Worm (Caenorhabditis elegans) whole organism, early embryonic: ENCODE measurements around the gene Y55D5A.4.

Experiments
- B0310.2 ChIP-seq: sonication (generic microtip); optimal IDR thresholded peaks from 2 replicates; lab custom pipeline; 2016; ENCODE audit warnings: mild to moderate bottlenecking, missing genetic modification characterization, missing compliant biosample characterization
- F13C5.2 ChIP-seq: sonication (generic microtip); optimal IDR thresholded peaks from 2 replicates; lab custom pipeline; 2017; ENCODE audit warnings: mild to moderate bottlenecking, missing genetic modification characterization, inconsistent platforms, missing compliant biosample characterization
- aly-1 ChIP-seq: sonication (generic microtip); optimal IDR thresholded peaks from 2 replicates; lab custom pipeline; 2016; ENCODE audit warnings: missing genetic modification characterization, missing compliant biosample characterization
- ama-1 ChIP-seq: fragments of 150-350 bp; optimal IDR thresholded peaks from 2 replicates; lab custom pipeline; 2014
- ceh-13 ChIP-seq: fragments of 200-800 bp; sonication (Bioruptor generic); optimal IDR thresholded peaks from 2 replicates; lab custom pipeline; 2018; ENCODE audit warnings: mild to moderate bottlenecking, missing genetic modification characterization, missing compliant biosample characterization
- ceh-36 ChIP-seq: sonication (generic microtip); optimal IDR thresholded peaks from 2 replicates; lab custom pipeline; 2016; ENCODE audit warnings: missing genetic modification characterization, inconsistent platforms, missing compliant biosample characterization
- ets-7 ChIP-seq: sonication (generic microtip); optimal IDR thresholded peaks from 2 replicates; lab custom pipeline; 2016; ENCODE audit warnings: missing genotype, missing genetic modification characterization, missing compliant biosample characterization
- flt-1 ChIP-seq: fragments of 200-800 bp; sonication (Bioruptor generic); IDR thresholded peaks from 2 replicates; pipeline ENCODE4 v1.3.6; 2022; ENCODE audit warnings: missing genetic modification characterization, missing compliant biosample characterization
- hmbx-1 ChIP-seq: sonication (generic microtip); optimal IDR thresholded peaks from 2 replicates; lab custom pipeline; 2016; ENCODE audit warnings: mild to moderate bottlenecking, missing genetic modification characterization, missing compliant biosample characterization
- hmg-4 ChIP-seq: fragments of 200-800 bp; sonication (Bioruptor generic); optimal IDR thresholded peaks from 2 replicates; lab custom pipeline; 2018; ENCODE audit warnings: mild to moderate bottlenecking, missing genetic modification characterization, missing compliant biosample characterization
- hnd-1 ChIP-seq: sonication (generic microtip); optimal IDR thresholded peaks from 2 replicates; lab custom pipeline; 2016; ENCODE audit warnings: missing genetic modification characterization, missing compliant biosample characterization
- pes-1 ChIP-seq: fragments of 200-800 bp; sonication (Bioruptor generic); IDR thresholded peaks from 2 replicates; pipeline ENCODE4 v1.3.6; 2022; ENCODE audit warnings: missing genetic modification reagents, missing genetic modification characterization, missing compliant biosample characterization
- scrt-1 ChIP-seq: fragments of 200-800 bp; sonication (Bioruptor generic); IDR thresholded peaks from 2 replicates; pipeline ENCODE4 v1.3.6; 2022; ENCODE audit warnings: missing genetic modification characterization, missing compliant biosample characterization
- sea-1 ChIP-seq: fragments of 200-800 bp; sonication (Bioruptor generic); conservative IDR thresholded peaks from 2 replicates; pipeline ENCODE4 v1.3.6; 2022; ENCODE audit warnings: missing genetic modification characterization, missing compliant biosample characterization
- tbx-11 ChIP-seq: fragments of 200-800 bp; sonication (Bioruptor generic); IDR thresholded peaks from 2 replicates; pipeline ENCODE4 v1.3.6; 2022; ENCODE audit warnings: missing genetic modification characterization, missing compliant biosample characterization
- tbx-37 ChIP-seq: fragments of 200-800 bp; sonication (Bioruptor generic); conservative IDR thresholded peaks from 2 replicates; pipeline ENCODE4 v1.3.6; 2022; ENCODE audit warnings: missing genetic modification reagents, missing genetic modification characterization, missing compliant biosample characterization
- tra-4 ChIP-seq: sonication (generic microtip); optimal IDR thresholded peaks from 2 replicates; lab custom pipeline; 2017; ENCODE audit warnings: missing genetic modification characterization, missing compliant biosample characterization

Y55D5A.4 gene

ce11 chrIII:2980927-2981326 lies 8.9 kb downstream of the Y55D5A.4 start:
- TF ChIP-seq B0310.2 (tag; lab: Kevin White, UChicago) (no peak), pes-1 (GFP tag; lab: Robert Waterston, UW) (no peak), sea-1 (GFP tag; lab: Robert Waterston, UW) (no peak), hmbx-1 (no peak), ets-7 (no peak), ceh-36 (tag; lab: Kevin White, UChicago) (no peak), hnd-1 (tag; lab: Kevin White, UChicago) (no peak), tbx-11 (GFP tag; lab: Robert Waterston, UW) (no peak), tra-4 (no peak), hmg-4 (GFP tag; lab: Kevin White, UChicago) (no peak), tbx-37 (GFP tag; lab: Robert Waterston, UW) (no peak), scrt-1 (GFP tag; lab: Robert Waterston, UW) (no peak), ceh-13 (GFP tag; lab: Kevin White, UChicago) (no peak), ama-1 (no peak), flt-1 (GFP tag; lab: Robert Waterston, UW) (no peak), aly-1 (tag; lab: Kevin White, UChicago) (no peak), F13C5.2 (tag; lab: Kevin White, UChicago) (no peak)

ce11 chrIII:2976176-2976575 lies 13.7 kb downstream of the Y55D5A.4 start:
- TF ChIP-seq ceh-13 (GFP tag; lab: Kevin White, UChicago) (no peak), hmbx-1 (no peak), ets-7 (no peak), B0310.2 (tag; lab: Kevin White, UChicago) (no peak), tbx-11 (GFP tag; lab: Robert Waterston, UW) (no peak), pes-1 (GFP tag; lab: Robert Waterston, UW) (no peak), ama-1 (no peak), scrt-1 (GFP tag; lab: Robert Waterston, UW) (no peak), flt-1 (GFP tag; lab: Robert Waterston, UW) (no peak)

- TF ChIP-seq tbx-37 (GFP tag; lab: Robert Waterston, UW) (no peak), scrt-1 (GFP tag; lab: Robert Waterston, UW) (no peak), pes-1 (GFP tag; lab: Robert Waterston, UW) (no peak), ceh-13 (GFP tag; lab: Kevin White, UChicago) (no peak), ets-7 (no peak), hmg-4 (GFP tag; lab: Kevin White, UChicago) (no peak), flt-1 (GFP tag; lab: Robert Waterston, UW) (no peak), tbx-11 (GFP tag; lab: Robert Waterston, UW) (no peak), aly-1 (tag; lab: Kevin White, UChicago) (no peak), hmbx-1 (no peak), sea-1 (GFP tag; lab: Robert Waterston, UW) (no peak), B0310.2 (tag; lab: Kevin White, UChicago) (no peak), ama-1 (no peak), tra-4 (no peak)
Observed at ce11 chrIII:2975689-2976088, 14.2 kb downstream of the Y55D5A.4 start, which contains the start of gene Y55D5A.3. TSS of gene Y55D5A.3 (minus strand) at chrIII:2975789.

- TF ChIP-seq hmbx-1 (no peak), ceh-13 (GFP tag; lab: Kevin White, UChicago) (no peak), aly-1 (tag; lab: Kevin White, UChicago) (no peak), ets-7 (no peak), tbx-37 (GFP tag; lab: Robert Waterston, UW) (no peak), tra-4 (no peak), sea-1 (GFP tag; lab: Robert Waterston, UW) (no peak), ceh-36 (tag; lab: Kevin White, UChicago) (no peak), hmg-4 (GFP tag; lab: Kevin White, UChicago) (no peak), pes-1 (GFP tag; lab: Robert Waterston, UW) (no peak), scrt-1 (GFP tag; lab: Robert Waterston, UW) (no peak), flt-1 (GFP tag; lab: Robert Waterston, UW) (no peak), B0310.2 (tag; lab: Kevin White, UChicago) (no peak), F13C5.2 (tag; lab: Kevin White, UChicago) (no peak), hnd-1 (tag; lab: Kevin White, UChicago) (no peak), tbx-11 (GFP tag; lab: Robert Waterston, UW) (no peak), ama-1 (no peak)
Observed at ce11 chrIII:2972977-2973376, 16.9 kb downstream of the Y55D5A.4 start.

ce11 chrIII:2970251-2970650 lies 19.6 kb downstream of the Y55D5A.4 start:
- TF ChIP-seq flt-1 (GFP tag; lab: Robert Waterston, UW) (no peak), sea-1 (GFP tag; lab: Robert Waterston, UW) (no peak), pes-1 (GFP tag; lab: Robert Waterston, UW) (no peak), tbx-37 (GFP tag; lab: Robert Waterston, UW) (no peak), scrt-1 (GFP tag; lab: Robert Waterston, UW) (no peak), hmg-4 (GFP tag; lab: Kevin White, UChicago) (no peak), ets-7 (no peak), ceh-13 (GFP tag; lab: Kevin White, UChicago) (no peak), tra-4 (no peak), B0310.2 (tag; lab: Kevin White, UChicago) (no peak)

- TF ChIP-seq F13C5.2 (tag; lab: Kevin White, UChicago) (peak; percentile 62), tra-4 (no peak), ama-1 (no peak), tbx-37 (GFP tag; lab: Robert Waterston, UW) (no peak), B0310.2 (tag; lab: Kevin White, UChicago) (no peak), ceh-13 (GFP tag; lab: Kevin White, UChicago) (no peak)
Observed at ce11 chrIII:2966462-2966861, 23.4 kb downstream of the Y55D5A.4 start.

ce11 chrIII:2965534-2965933 lies 24.3 kb downstream of the Y55D5A.4 start, which contains the start of gene H05C05.2:
TSS of gene H05C05.2 (minus strand) at chrIII:2965634.
- TF ChIP-seq scrt-1 (GFP tag; lab: Robert Waterston, UW): no peak
- TF ChIP-seq tbx-37 (GFP tag; lab: Robert Waterston, UW): no peak
- TF ChIP-seq ama-1: no peak
- TF ChIP-seq hnd-1 (tag; lab: Kevin White, UChicago): no peak
- no peak for TF ChIP-seq ceh-36 (tag; lab: Kevin White, UChicago)
- TF ChIP-seq tra-4: no peak
- TF ChIP-seq F13C5.2 (tag; lab: Kevin White, UChicago): no peak
- no peak for TF ChIP-seq hmbx-1
- no peak for TF ChIP-seq pes-1 (GFP tag; lab: Robert Waterston, UW)
- TF ChIP-seq flt-1 (GFP tag; lab: Robert Waterston, UW): no peak
